Worm (Caenorhabditis elegans): ENCODE data around the gene C18G1.6.

The C18G1.6 gene

ce11 chrV:4769633-4770032, 19.2 kb downstream of the C18G1.6 start, which contains the start of gene C18G1.9:
Gene C18G1.9, minus strand, starts transcription at chrV:4769733.
- no peak for TF ChIP-seq lin-13 (tag; optimal IDR thresholded peaks at IDR 0.05)
- no peak for TF ChIP-seq unc-62 (GFP tag; optimal IDR thresholded peaks at IDR 0.05)
- no peak for TF ChIP-seq nhr-76 (tag; optimal IDR thresholded peaks at IDR 0.05)
- TF ChIP-seq mep-1 (tag; optimal IDR thresholded peaks at IDR 0.05) = no peak
- TF ChIP-seq ham-2 (GFP tag; optimal IDR thresholded peaks at IDR 0.05) = no peak
- TF ChIP-seq drap-1 (GFP tag; optimal IDR thresholded peaks at IDR 0.05) = no peak
- TF ChIP-seq unc-39 (tag; optimal IDR thresholded peaks at IDR 0.05) = no peak
- TF ChIP-seq ceh-43 (GFP tag; optimal IDR thresholded peaks at IDR 0.05) = no peak
- TF ChIP-seq lsy-2 (tag; optimal IDR thresholded peaks at IDR 0.05) = no peak
- no peak for TF ChIP-seq mab-5 (tag; optimal IDR thresholded peaks at IDR 0.05)
- TF ChIP-seq nhr-2 (tag; optimal IDR thresholded peaks at IDR 0.05) = no peak
- no peak for TF ChIP-seq nhr-12 (tag; optimal IDR thresholded peaks at IDR 0.05)

- no peak for TF ChIP-seq tbx-8 (GFP tag; optimal IDR thresholded peaks at IDR 0.05)
- TF ChIP-seq mab-5 (tag; optimal IDR thresholded peaks at IDR 0.05) = no peak
- TF ChIP-seq mep-1 (tag; optimal IDR thresholded peaks at IDR 0.05) = no peak
- TF ChIP-seq lsy-2 (tag; optimal IDR thresholded peaks at IDR 0.05) = no peak
- TF ChIP-seq M03D4.4 (tag; optimal IDR thresholded peaks at IDR 0.05) = no peak
- no peak for TF ChIP-seq unc-62 (GFP tag; optimal IDR thresholded peaks at IDR 0.05)
- no peak for TF ChIP-seq mls-2 (tag; optimal IDR thresholded peaks at IDR 0.05)
- TF ChIP-seq ceh-39 (tag; optimal IDR thresholded peaks at IDR 0.05) = no peak
- TF ChIP-seq elt-3 (tag; optimal IDR thresholded peaks at IDR 0.05) = no peak
- no peak for TF ChIP-seq unc-39 (tag; optimal IDR thresholded peaks at IDR 0.05)
- TF ChIP-seq ceh-43 (GFP tag; optimal IDR thresholded peaks at IDR 0.05) = no peak
- TF ChIP-seq bed-3 (GFP tag; optimal IDR thresholded peaks at IDR 0.05) = no peak
- TF ChIP-seq snpc-4 (tag; optimal IDR thresholded peaks at IDR 0.05) = no peak
- TF ChIP-seq lin-13 (tag; optimal IDR thresholded peaks at IDR 0.05) = no peak
- no peak for TF ChIP-seq blmp-1 (tag; optimal IDR thresholded peaks at IDR 0.05)
- no peak for TF ChIP-seq zip-8 (tag; optimal IDR thresholded peaks at IDR 0.05)
- TF ChIP-seq ztf-11 (tag; optimal IDR thresholded peaks at IDR 0.05) = no peak
- TF ChIP-seq nhr-237 (tag; optimal IDR thresholded peaks at IDR 0.05) = no peak
- TF ChIP-seq nhr-2 (tag; optimal IDR thresholded peaks at IDR 0.05) = no peak
Measured at ce11 chrV:4770408-4770947, 20.1 kb downstream of the C18G1.6 start, which contains the start of gene elt-7. Gene elt-7, plus strand, starts transcription at chrV:4770670.

- TF ChIP-seq unc-120 (tag; optimal IDR thresholded peaks at IDR 0.05; ENCODE audit: poor library complexity, severe bottlenecking) (peak; percentile 29), cnd-1 (tag; optimal IDR thresholded peaks at IDR 0.05) (no peak)
Measured at ce11 chrV:4775140-4775539, 24.7 kb downstream of the C18G1.6 start.

ce11 chrV:4777388-4777986, 27.1 kb downstream of the C18G1.6 start, which contains the start of gene C18G1.1:
Gene C18G1.1, plus strand, starts transcription at chrV:4777960.
- no peak for TF ChIP-seq elt-3 (tag; optimal IDR thresholded peaks at IDR 0.05)
- TF ChIP-seq sem-2 (GFP tag; optimal IDR thresholded peaks at IDR 0.05) = no peak
- TF ChIP-seq unc-62 (GFP tag; optimal IDR thresholded peaks at IDR 0.05) = peak; percentile 99
- TF ChIP-seq lsy-2 (tag; optimal IDR thresholded peaks at IDR 0.05) = no peak
- no peak for TF ChIP-seq M03D4.4 (tag; optimal IDR thresholded peaks at IDR 0.05)
- TF ChIP-seq ceh-43 (GFP tag; optimal IDR thresholded peaks at IDR 0.05) = no peak
- peak; percentile 89 for TF ChIP-seq hlh-1 (tag; optimal IDR thresholded peaks at IDR 0.05)
- peak; percentile 26 for TF ChIP-seq unc-120 (tag; optimal IDR thresholded peaks at IDR 0.05; ENCODE audit: poor library complexity, severe bottlenecking)
- no peak for TF ChIP-seq snpc-4 (tag; optimal IDR thresholded peaks at IDR 0.05)

ce11 chrV:4783313-4783712, 32.9 kb downstream of the C18G1.6 start, which contains the start of gene Y60C6A.1:
Gene Y60C6A.1, plus strand, starts transcription at chrV:4783613.
- TF ChIP-seq tbx-8 (GFP tag; optimal IDR thresholded peaks at IDR 0.05) (no peak), nhr-76 (tag; optimal IDR thresholded peaks at IDR 0.05) (no peak), lin-13 (tag; optimal IDR thresholded peaks at IDR 0.05) (no peak), drap-1 (GFP tag; optimal IDR thresholded peaks at IDR 0.05) (no peak), snpc-4 (tag; optimal IDR thresholded peaks at IDR 0.05) (no peak), ceh-83 (GFP tag; optimal IDR thresholded peaks at IDR 0.05) (no peak), unc-120 (tag; optimal IDR thresholded peaks at IDR 0.05; ENCODE audit: poor library complexity, severe bottlenecking) (no peak), mep-1 (tag; optimal IDR thresholded peaks at IDR 0.05) (no peak), elt-1 (tag; optimal IDR thresholded peaks at IDR 0.05; ENCODE audit: borderline replicate concordance, insufficient read depth) (no peak), bed-3 (GFP tag; optimal IDR thresholded peaks at IDR 0.05) (no peak)

All from whole organism, mixed stage, embryonic.